Fruit fly (Drosophila melanogaster): ENCODE measurements around the gene mRpL36.

The mRpL36 gene

DNA sequence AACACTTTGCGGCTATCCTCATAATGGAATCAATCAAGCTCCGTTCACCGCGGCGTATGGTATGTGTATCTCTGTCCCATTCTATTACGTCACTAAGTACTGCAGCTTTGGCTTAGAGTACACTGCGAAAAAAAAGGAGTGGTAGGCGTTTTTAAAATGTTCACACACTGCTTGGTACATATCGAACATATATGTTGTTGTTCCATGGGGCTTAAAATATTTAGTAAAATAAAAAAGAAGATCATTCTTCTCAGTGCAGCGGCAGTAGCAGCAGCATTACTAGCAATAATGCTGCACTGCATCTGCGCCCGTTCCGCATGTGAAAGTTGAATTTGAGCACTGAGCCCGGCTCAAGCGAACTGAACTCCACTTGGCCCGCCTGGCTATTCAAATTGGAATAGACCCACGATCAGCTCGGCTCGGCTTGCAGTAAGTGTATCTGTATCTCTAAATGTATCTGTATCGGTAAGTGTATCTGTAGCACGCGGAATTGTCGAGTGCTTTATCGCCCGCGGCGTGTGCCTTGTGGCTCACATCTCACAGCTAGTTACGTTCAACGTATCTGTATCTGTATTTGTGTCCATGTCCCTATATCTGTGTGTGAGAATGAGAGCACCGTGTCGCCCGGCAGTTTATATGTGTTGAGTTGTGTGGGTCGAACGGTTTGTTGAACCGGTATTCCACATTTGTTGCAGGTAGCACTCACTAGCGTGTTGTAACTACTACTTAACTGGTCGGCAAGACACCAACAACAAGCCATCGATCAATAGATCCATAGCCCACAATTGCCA lies 28.5 kb upstream of the mRpL36 start (continued):
- TF ChIP-seq CG34406 (GFP tag; optimal IDR thresholded peaks at IDR 0.05) (peak; percentile 68), Met (GFP tag; optimal IDR thresholded peaks at IDR 0.05) (peak; percentile 62), CG32006 (GFP tag; optimal IDR thresholded peaks at IDR 0.05) (peak; percentile 95), CG3032 (tag; optimal IDR thresholded peaks at IDR 0.05) (peak; percentile 53), CG11762 (GFP tag; optimal IDR thresholded peaks at IDR 0.05; ENCODE audit: insufficient read depth) (peak; percentile 76), CG6276 (GFP tag; optimal IDR thresholded peaks at IDR 0.05) (peak; percentile 95), CG8319 (GFP tag; optimal IDR thresholded peaks at IDR 0.05) (peak; percentile 47), CG6792 (GFP tag; optimal IDR thresholded peaks at IDR 0.05) (peak; percentile 61), vri (GFP tag; optimal IDR thresholded peaks at IDR 0.05) (peak; percentile 17)

DNA sequence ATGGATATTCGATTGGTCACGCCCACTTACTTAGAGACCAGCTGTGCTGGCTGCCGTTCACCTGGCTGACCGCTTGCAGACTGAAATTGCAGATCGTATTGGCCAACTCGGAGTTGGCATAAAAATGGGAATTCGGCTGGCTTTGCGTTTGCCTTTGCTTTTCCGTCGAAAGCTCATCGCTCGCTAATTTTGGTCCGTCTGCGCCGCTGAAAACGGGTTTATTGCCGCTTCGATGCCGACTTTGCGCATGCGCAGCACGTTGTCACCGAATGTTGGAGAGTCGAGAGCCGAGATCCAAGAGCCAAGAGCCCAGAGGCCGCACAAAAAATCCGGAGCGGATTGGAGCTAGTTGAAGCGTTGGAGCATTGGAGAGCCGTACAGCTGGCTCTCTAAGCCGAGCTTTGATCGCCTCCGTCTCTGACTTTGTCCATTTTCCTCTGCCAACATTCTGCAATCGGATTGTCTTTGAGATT lies 26.8 kb upstream of the mRpL36 start, which contains the start of gene CG13676:
Gene CG13676 (minus strand): TSS at position 87 of the 473 bp plus-strand sequence.
- TF ChIP-seq Eip78C (GFP tag) = peak; percentile 50
- TF ChIP-seq CG3919 (GFP tag; optimal IDR thresholded peaks at IDR 0.05) = peak; percentile 28
- no peak for TF ChIP-seq Met (GFP tag; optimal IDR thresholded peaks at IDR 0.05)
- TF ChIP-seq CG6163 (GFP tag; IDR thresholded peaks at IDR 0.05) = peak; percentile 58; the same call in 1 of the 3 replicates
- peak in 1 of 2 experiments; percentile 46 for TF ChIP-seq ss (GFP tag; optimal IDR thresholded peaks at IDR 0.05)
- peak; percentile 73 for TF ChIP-seq CG6854 (GFP tag; optimal IDR thresholded peaks at IDR 0.05)
- TF ChIP-seq CG6808 (GFP tag; optimal IDR thresholded peaks at IDR 0.05) = peak; percentile 6
- 0 out of 3 replicates have a peak, but pooled peaks have one; percentile 9 for TF ChIP-seq eg (GFP tag; IDR thresholded peaks at IDR 0.05)
- peak; percentile 31; the same call in 1 of the 2 replicates for TF ChIP-seq CG15336 (GFP tag; IDR thresholded peaks at IDR 0.05)
- TF ChIP-seq CG1621 (tag; optimal IDR thresholded peaks at IDR 0.05) = peak; percentile 96
- no peak for TF ChIP-seq acj6 (GFP tag; optimal IDR thresholded peaks at IDR 0.05)
- TF ChIP-seq CG10631 (GFP tag; optimal IDR thresholded peaks at IDR 0.05) = no peak
- TF ChIP-seq salr (GFP tag; optimal IDR thresholded peaks at IDR 0.05) = no peak
- peak; percentile 2 for TF ChIP-seq achi (GFP tag; optimal IDR thresholded peaks at IDR 0.05)

DNA sequence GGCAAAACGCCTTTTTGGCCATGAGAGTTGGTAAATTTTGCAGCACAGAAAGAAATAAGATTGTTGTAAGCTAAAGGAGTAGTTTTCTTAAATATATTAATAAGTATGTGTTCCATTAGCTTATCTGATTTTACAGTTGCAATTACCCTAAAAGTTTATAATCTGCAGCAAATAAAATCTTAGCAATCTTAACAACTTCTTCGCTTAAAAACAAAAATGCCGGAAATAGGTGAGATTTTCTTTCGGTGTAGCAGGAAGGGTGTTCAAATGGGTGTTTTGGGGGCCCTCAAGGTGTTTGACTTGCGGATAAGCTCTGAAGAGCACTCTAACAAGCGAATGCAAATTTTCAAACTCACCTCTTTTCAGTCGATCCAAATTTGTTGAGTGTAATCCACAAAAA lies 25.9 kb upstream of the mRpL36 start:
- TF ChIP-seq cyc (GFP tag; optimal IDR thresholded peaks at IDR 0.05) = no peak
- peak; percentile 58 for TF ChIP-seq Hr4 (GFP tag; optimal IDR thresholded peaks at IDR 0.05)
- TF ChIP-seq CG10631 (GFP tag; optimal IDR thresholded peaks at IDR 0.05) = peak; percentile 10
- peak; percentile 50 for TF ChIP-seq CG15336 (GFP tag; IDR thresholded peaks at IDR 0.05)
- peak; percentile 1 for TF ChIP-seq CG4318 (GFP tag; optimal IDR thresholded peaks at IDR 0.05)
- peak; percentile 74 for TF ChIP-seq CG32006 (GFP tag; optimal IDR thresholded peaks at IDR 0.05)
- peak; percentile 68 for TF ChIP-seq Eip78C (GFP tag)
- no peak for TF ChIP-seq OdsH (GFP tag; optimal IDR thresholded peaks at IDR 0.05)
- TF ChIP-seq acj6 (GFP tag; optimal IDR thresholded peaks at IDR 0.05) = peak; percentile 10
- no peak for TF ChIP-seq CG8319 (GFP tag; optimal IDR thresholded peaks at IDR 0.05)
- TF ChIP-seq CG3919 (GFP tag; optimal IDR thresholded peaks at IDR 0.05) = peak; percentile 23

DNA sequence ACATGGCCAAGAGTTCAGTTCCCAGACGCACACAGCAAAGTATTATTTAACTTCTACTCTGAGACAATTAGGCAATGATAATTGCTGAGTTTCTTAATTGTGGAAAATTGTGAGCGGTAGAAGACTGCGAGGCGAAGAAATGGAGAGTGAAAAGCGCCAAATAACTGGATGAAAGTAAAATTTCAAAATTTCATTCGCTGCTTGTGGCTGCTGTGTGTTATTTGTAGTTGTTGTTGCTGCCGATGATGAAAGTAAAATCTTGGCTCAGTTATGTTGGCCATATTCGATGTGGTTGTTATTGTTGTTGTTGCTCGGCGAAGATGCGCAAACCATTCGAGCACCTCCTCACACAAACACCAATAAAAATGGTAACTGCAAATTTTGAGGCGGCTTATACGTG lies 25.4 kb upstream of the mRpL36 start:
- TF ChIP-seq Ets21C (GFP tag; optimal IDR thresholded peaks at IDR 0.05) (no peak), CG6163 (GFP tag; IDR thresholded peaks at IDR 0.05) (no peak), Sox102F (GFP tag; optimal IDR thresholded peaks at IDR 0.05) (no peak), CG34406 (GFP tag; optimal IDR thresholded peaks at IDR 0.05) (no peak), vri (GFP tag; optimal IDR thresholded peaks at IDR 0.05) (no peak), Blimp-1 (GFP tag; optimal IDR thresholded peaks at IDR 0.05) (peak; percentile 55), CG9139 (GFP tag; optimal IDR thresholded peaks at IDR 0.05) (no peak), Hr4 (GFP tag; optimal IDR thresholded peaks at IDR 0.05) (no peak)

DNA sequence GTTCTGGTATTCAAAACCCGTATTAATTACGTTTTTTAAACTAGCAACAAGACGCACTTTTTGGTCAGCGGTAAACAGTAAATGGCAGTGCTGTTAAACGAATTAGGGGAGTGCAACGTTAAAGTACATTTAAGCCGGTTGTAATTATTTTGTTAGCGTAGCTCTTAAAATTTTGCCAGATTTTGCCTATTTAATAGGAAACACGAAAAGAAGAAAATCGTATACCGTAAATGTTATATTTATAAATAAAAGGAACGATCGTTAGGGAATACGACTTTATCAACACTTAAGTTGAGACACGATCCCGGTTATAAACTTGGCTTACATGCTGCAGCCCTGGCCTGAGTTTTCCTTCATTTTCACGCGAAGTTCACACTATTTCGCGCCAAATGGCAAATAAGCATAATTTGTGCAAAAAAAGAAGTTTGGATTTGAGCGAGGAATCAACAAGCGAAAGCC lies 12.5 kb upstream of the mRpL36 start, which contains the start of the genes Setx and mus301:
Gene Setx (minus strand): TSS at position 51 of the 459 bp plus-strand sequence.
Gene mus301 (plus strand): TSS at position 361 of the 459 bp plus-strand sequence.
- TF ChIP-seq net (GFP tag; optimal IDR thresholded peaks at IDR 0.05) = no peak
- TF ChIP-seq CG7368 (GFP tag; optimal IDR thresholded peaks at IDR 0.05) = no peak
- TF ChIP-seq CG1621 (tag; optimal IDR thresholded peaks at IDR 0.05) = no peak
- no peak for TF ChIP-seq Eip75B (GFP tag; optimal IDR thresholded peaks at IDR 0.05)
- peak; percentile 67 for TF ChIP-seq CG6792 (GFP tag; optimal IDR thresholded peaks at IDR 0.05)
- TF ChIP-seq CG3919 (GFP tag; optimal IDR thresholded peaks at IDR 0.05) = no peak
- TF ChIP-seq spab (GFP tag; optimal IDR thresholded peaks at IDR 0.05) = no peak
- peak; percentile 64 for TF ChIP-seq Gug (GFP tag; IDR thresholded peaks at IDR 0.05)
- peak; percentile 26 for TF ChIP-seq fd59A (GFP tag; optimal IDR thresholded peaks at IDR 0.05)
- TF ChIP-seq CG16779 (tag; optimal IDR thresholded peaks at IDR 0.05) = no peak
- peak; percentile 81 for TF ChIP-seq CG10631 (GFP tag; optimal IDR thresholded peaks at IDR 0.05)
- TF ChIP-seq esn (GFP tag; optimal IDR thresholded peaks at IDR 0.05) = peak; percentile 86
- TF ChIP-seq Sox15 (GFP tag; optimal IDR thresholded peaks at IDR 0.05) = peak; percentile 70
- no peak for TF ChIP-seq ss (GFP tag; optimal IDR thresholded peaks at IDR 0.05)
- peak; percentile 61 for TF ChIP-seq CG11902 (GFP tag; optimal IDR thresholded peaks at IDR 0.05)
- TF ChIP-seq Smox (GFP tag; optimal IDR thresholded peaks at IDR 0.05) = no peak
- no peak for TF ChIP-seq CG6276 (GFP tag; optimal IDR thresholded peaks at IDR 0.05)

Measured in whole organism, prepupa.